Fruit fly (Drosophila melanogaster) whole organism, embryonic: ENCODE data around the gene CG31872.

ENCODE experiments used
- B-H2 ChIP-seq: fragments of 200-800 bp; sonication (Bioruptor generic); optimal IDR thresholded peaks from 2 replicates; lab custom pipeline; 2018; ENCODE audit warnings: missing biosample characterization, mild to moderate bottlenecking, missing genetic modification characterization
- Bdp1 ChIP-seq: fragments of 200-800 bp; sonication (Bioruptor generic); optimal IDR thresholded peaks from 3 replicates; lab custom pipeline; 2016; ENCODE audit warnings: missing biosample characterization, missing genetic modification characterization
- CG10267 ChIP-seq: fragments of 200-800 bp; sonication (Bioruptor generic); optimal IDR thresholded peaks from 2 replicates; lab custom pipeline; 2018; ENCODE audit warnings: missing biosample characterization, mild to moderate bottlenecking, missing genetic modification characterization, moderate library complexity
- CG10431 ChIP-seq: fragments of 200-800 bp; sonication (Bioruptor generic); optimal IDR thresholded peaks from 3 replicates; lab custom pipeline; 2018; ENCODE audit warnings: missing biosample characterization, mild to moderate bottlenecking, missing genetic modification characterization
- CG10959 ChIP-seq: fragments of 200-800 bp; sonication (Bioruptor generic); IDR thresholded peaks from 2 replicates; pipeline ENCODE4 v1.3.6; 2022; ENCODE audit warnings: missing biosample characterization, missing genetic modification characterization
- CG10979 ChIP-seq: fragments of 200-800 bp; sonication (Bioruptor generic); optimal IDR thresholded peaks from 2 replicates; lab custom pipeline; 2018; ENCODE audit warnings: missing biosample characterization, mild to moderate bottlenecking, missing genetic modification characterization, moderate library complexity
- CG11247 ChIP-seq: fragments of 200-800 bp; sonication (Bioruptor generic); IDR thresholded peaks from 2 replicates; pipeline ENCODE4 v1.3.6; 2022; ENCODE audit warnings: missing biosample characterization, missing genetic modification characterization
- CG11504 ChIP-seq: fragments of 200-800 bp; sonication (Bioruptor generic); optimal IDR thresholded peaks from 3 replicates; lab custom pipeline; 2019; ENCODE audit warnings: missing biosample characterization, mild to moderate bottlenecking, missing genetic modification characterization, moderate library complexity
- CG14014 ChIP-seq: fragments of 200-800 bp; sonication (Bioruptor generic); IDR thresholded peaks from 2 replicates; pipeline ENCODE4 v1.3.6; 2022; ENCODE audit warnings: missing biosample characterization, missing genetic modification characterization
- CG2129 ChIP-seq: fragments of 200-800 bp; sonication (Bioruptor generic); IDR thresholded peaks from 2 replicates; pipeline ENCODE4 v1.3.6; 2022; ENCODE audit warnings: missing biosample characterization, missing genetic modification characterization; ENCODE audit not compliant: partially characterized antibody
- CG2678 ChIP-seq: fragments of 200-800 bp; sonication (Bioruptor generic); optimal IDR thresholded peaks from 3 replicates; lab custom pipeline; 2019; ENCODE audit warnings: missing biosample characterization, mild to moderate bottlenecking, missing genetic modification characterization, moderate library complexity
- CG32532 ChIP-seq: fragments of 200-800 bp; sonication (Bioruptor generic); IDR thresholded peaks from 2 replicates; pipeline ENCODE4 v1.3.6; 2022; ENCODE audit warnings: missing biosample characterization, missing genetic modification characterization
- CG3847 ChIP-seq: fragments of 200-800 bp; sonication (Bioruptor generic); IDR thresholded peaks from 2 replicates; pipeline ENCODE4 v1.3.6; 2022; ENCODE audit warnings: missing biosample characterization, missing genetic modification characterization
- CG4707 ChIP-seq: fragments of 200-800 bp; sonication (Bioruptor generic); optimal IDR thresholded peaks from 2 replicates; lab custom pipeline; 2018; ENCODE audit warnings: missing biosample characterization, mild to moderate bottlenecking, missing genetic modification characterization, moderate library complexity
- CG6175 ChIP-seq: fragments of 200-800 bp; sonication (Bioruptor generic); IDR thresholded peaks from 3 replicates; pipeline ENCODE4 v1.3.6; 2022; ENCODE audit warnings: missing biosample characterization, missing genetic modification characterization
- CG6254 ChIP-seq: fragments of 200-800 bp; sonication (Bioruptor generic); optimal IDR thresholded peaks from 3 replicates; lab custom pipeline; 2017; ENCODE audit warnings: mild to moderate bottlenecking, missing biosample characterization, missing genetic modification reagents, missing genetic modification characterization
- CG7372 ChIP-seq: fragments of 200-800 bp; sonication (Bioruptor generic); IDR thresholded peaks from 2 replicates; pipeline ENCODE4 v1.3.6; 2022; ENCODE audit warnings: missing biosample characterization, missing genetic modification characterization
- CG7556 ChIP-seq: fragments of 200-800 bp; sonication (Bioruptor generic); optimal IDR thresholded peaks from 2 replicates; lab custom pipeline; 2017; ENCODE audit warnings: missing biosample characterization, mild to moderate bottlenecking, missing genetic modification characterization
- CG7745 ChIP-seq: fragments of 200-800 bp; sonication (Bioruptor generic); optimal IDR thresholded peaks from 2 replicates; lab custom pipeline; 2018; ENCODE audit warnings: missing biosample characterization, mild to moderate bottlenecking, missing genetic modification characterization, moderate library complexity
- CG7786 ChIP-seq: fragments of 200-800 bp; sonication (Bioruptor generic); optimal IDR thresholded peaks from 2 replicates; lab custom pipeline; 2016; ENCODE audit warnings: missing biosample characterization, missing genetic modification characterization
- CG7839 ChIP-seq: fragments of 200-800 bp; sonication (Bioruptor generic); optimal IDR thresholded peaks from 3 replicates; lab custom pipeline; 2018; ENCODE audit warnings: missing biosample characterization, mild to moderate bottlenecking, missing genetic modification characterization, moderate library complexity
- CG8924 ChIP-seq: fragments of 200-800 bp; optimal IDR thresholded peaks from 3 replicates; lab custom pipeline; 2019; ENCODE audit warnings: missing biosample characterization, mild to moderate bottlenecking, missing genetic modification characterization, moderate library complexity
- Camta ChIP-seq: fragments of 200-800 bp; sonication (Bioruptor generic); optimal IDR thresholded peaks from 2 replicates; lab custom pipeline; 2016; ENCODE audit warnings: missing biosample characterization, missing genetic modification characterization
- Chrac-16 ChIP-seq: fragments of 200-800 bp; sonication (Bioruptor generic); optimal IDR thresholded peaks from 3 replicates; lab custom pipeline; 2016; ENCODE audit warnings: missing biosample characterization, missing genetic modification characterization
- Dek ChIP-seq: fragments of 200-800 bp; sonication (Bioruptor generic); optimal IDR thresholded peaks from 3 replicates; lab custom pipeline; 2019; ENCODE audit warnings: missing biosample characterization, mild to moderate bottlenecking, missing genetic modification characterization, moderate library complexity
- Dref ChIP-seq: fragments of 200-800 bp; sonication (Bioruptor generic); IDR thresholded peaks from 2 replicates; pipeline ENCODE4 v1.3.6; 2022; ENCODE audit warnings: missing biosample characterization, missing genetic modification characterization
- Drgx ChIP-seq: fragments of 200-800 bp; sonication (Bioruptor generic); IDR thresholded peaks from 2 replicates; pipeline ENCODE4 v1.3.6; 2022; ENCODE audit warnings: missing biosample characterization, missing genetic modification characterization
- Elba2 ChIP-seq: fragments of 200-800 bp; sonication (Bioruptor generic); optimal IDR thresholded peaks from 3 replicates; lab custom pipeline; 2016; ENCODE audit warnings: missing biosample characterization, missing genetic modification characterization
- HLH3B ChIP-seq: fragments of 200-800 bp; sonication (Bioruptor generic); IDR thresholded peaks from 2 replicates; pipeline ENCODE4 v1.3.6; 2022; ENCODE audit warnings: missing biosample characterization, missing genetic modification characterization
- Hand ChIP-seq: fragments of 200-800 bp; sonication (Bioruptor generic); optimal IDR thresholded peaks from 2 replicates; lab custom pipeline; 2017; ENCODE audit warnings: mild to moderate bottlenecking, missing biosample characterization, missing genetic modification reagents, missing genetic modification characterization
- HmgD ChIP-seq: fragments of 200-800 bp; sonication (Bioruptor generic); optimal IDR thresholded peaks from 3 replicates; lab custom pipeline; 2016; ENCODE audit warnings: missing biosample characterization, missing genetic modification characterization
- Hr3 ChIP-seq: fragments of 200-800 bp; sonication (Bioruptor generic); optimal IDR thresholded peaks from 3 replicates; lab custom pipeline; 2016; ENCODE audit warnings: missing biosample characterization, missing genetic modification characterization
- Mrtf ChIP-seq: fragments of 200-800 bp; sonication (Bioruptor generic); IDR thresholded peaks from 3 replicates; pipeline ENCODE4 v1.3.6; 2022; ENCODE audit warnings: missing biosample characterization, missing genetic modification characterization
- Poxn ChIP-seq: fragments of 200-800 bp; sonication (Bioruptor generic); IDR thresholded peaks from 2 replicates; pipeline ENCODE4 v1.3.6; 2022; ENCODE audit warnings: missing biosample characterization, missing genetic modification characterization
- Sox102F ChIP-seq: fragments of 200-800 bp; sonication (Bioruptor generic); optimal IDR thresholded peaks from 2 replicates; lab custom pipeline; 2018; ENCODE audit warnings: missing biosample characterization, mild to moderate bottlenecking, missing genetic modification characterization, moderate library complexity
- Sry-β ChIP-seq: fragments of 200-800 bp; sonication (Bioruptor generic); optimal IDR thresholded peaks from 2 replicates; lab custom pipeline; 2018; ENCODE audit warnings: missing biosample characterization, mild to moderate bottlenecking, missing genetic modification characterization, moderate library complexity
- Stat92E ChIP-seq, 3 experiments: fragments of >200 bp in 2 of 3; fragments of 200-800 bp in 1 of 3; sonication (Bioruptor generic) in 1 of 3; optimal IDR thresholded peaks; 2 replicates each; lab custom pipeline; 2017 to 2019; ENCODE audit warnings: missing biosample characterization in 3 of 3, missing genetic modification characterization in 3 of 3, mild to moderate bottlenecking in 1 of 3, moderate library complexity in 1 of 3
- Trl ChIP-seq, 3 experiments: fragments of >200 bp in 2 of 3; fragments of 200-800 bp in 1 of 3; sonication (Bioruptor generic) in 1 of 3; optimal IDR thresholded peaks; 2 replicates in 1 of 3; 3 replicates in 2 of 3; lab custom pipeline; 2016 to 2017; ENCODE audit warnings: missing biosample characterization in 1 of 3, missing genetic modification characterization in 1 of 3
- Xbp1 ChIP-seq: fragments of 200-800 bp; sonication (Bioruptor generic); optimal IDR thresholded peaks from 3 replicates; lab custom pipeline; 2016; ENCODE audit warnings: missing biosample characterization, mild to moderate bottlenecking, missing genetic modification characterization
- ap ChIP-seq: fragments of 200-800 bp; sonication (Bioruptor generic); IDR thresholded peaks from 2 replicates; pipeline ENCODE4 v1.3.6; 2022; ENCODE audit warnings: missing biosample characterization, missing genetic modification characterization
- ci ChIP-seq: fragments of 200-800 bp; sonication (Bioruptor generic); IDR thresholded peaks from 3 replicates; pipeline ENCODE4 v1.3.6; 2022; ENCODE audit warnings: missing biosample characterization, missing genetic modification characterization
- crp ChIP-seq, 2 experiments: fragments of 200-800 bp; sonication (Bioruptor generic); optimal IDR thresholded peaks; 2 replicates in 1 of 2; 3 replicates in 1 of 2; lab custom pipeline; 2017; ENCODE audit warnings: missing biosample characterization in 2 of 2, missing genetic modification characterization in 2 of 2, mild to moderate bottlenecking in 1 of 2, moderate library complexity in 1 of 2
- cwo ChIP-seq: fragments of 200-800 bp; sonication (Bioruptor generic); optimal IDR thresholded peaks from 3 replicates; lab custom pipeline; 2017; ENCODE audit warnings: missing biosample characterization, missing genetic modification characterization, mild to moderate bottlenecking, moderate library complexity, missing genetic modification reagents
- eve ChIP-seq, 2 experiments: fragments of >200 bp; optimal IDR thresholded peaks; 2 replicates each; lab custom pipeline; 2017; ENCODE audit warnings: missing biosample characterization in 2 of 2, missing genetic modification characterization in 2 of 2
- mirr ChIP-seq: fragments of 200-800 bp; sonication (Bioruptor generic); optimal IDR thresholded peaks from 3 replicates; lab custom pipeline; 2018; ENCODE audit warnings: missing biosample characterization, mild to moderate bottlenecking, missing genetic modification characterization
- nau ChIP-seq: fragments of 200-800 bp; sonication (Bioruptor generic); optimal IDR thresholded peaks from 3 replicates; lab custom pipeline; 2017; ENCODE audit warnings: missing biosample characterization, mild to moderate bottlenecking, missing genetic modification characterization, missing genetic modification reagents
- odd ChIP-seq: fragments of 200-800 bp; sonication (Bioruptor generic); optimal IDR thresholded peaks from 2 replicates; lab custom pipeline; 2017; ENCODE audit warnings: missing biosample characterization, mild to moderate bottlenecking, missing genetic modification characterization
- repo ChIP-seq: fragments of 200-800 bp; sonication (Bioruptor generic); optimal IDR thresholded peaks from 2 replicates; lab custom pipeline; 2016; ENCODE audit warnings: missing biosample characterization, missing genetic modification characterization
- seq ChIP-seq: fragments of 200-800 bp; sonication (Bioruptor generic); IDR thresholded peaks from 2 replicates; pipeline ENCODE4 v1.3.6; 2022; ENCODE audit warnings: missing biosample characterization, missing genetic modification characterization
- sna ChIP-seq: fragments of 200-800 bp; sonication (Bioruptor generic); IDR thresholded peaks from 2 replicates; pipeline ENCODE4 v1.3.6; 2022; ENCODE audit warnings: missing biosample characterization, missing genetic modification characterization; ENCODE audit not compliant: partially characterized antibody

Gene CG31872

dm6 chr2L:10665603-10666002 lies 25.9 kb downstream of the CG31872 start (continued):
- TF ChIP-seq repo (GFP tag; lab: Kevin White, UChicago) (peak; percentile 77), CG2678 (tag; lab: Kevin White, UChicago) (peak; percentile 82), CG14014 (GFP tag; lab: Robert Waterston, UW) (peak; percentile 91), seq (GFP tag; lab: Robert Waterston, UW) (peak; percentile 87), CG32532 (peak; percentile 83), Drgx (GFP tag; lab: Robert Waterston, UW) (peak; percentile 90), CG7556 (GFP tag; lab: Kevin White, UChicago) (peak; percentile 55), Chrac-16 (peak; percentile 83), CG6175 (GFP tag; lab: Robert Waterston, UW) (peak; percentile 73; the same call in 2 of the 3 replicates), Dek (tag; lab: Kevin White, UChicago) (peak; percentile 73), sna (GFP tag; lab: Robert Waterston, UW) (no peak), CG3847 (peak; percentile 75), CG7372 (GFP tag; lab: Robert Waterston, UW) (peak; percentile 73; the same call in 1 of the 2 replicates), Hr3 (GFP tag; lab: Kevin White, UChicago) (peak; percentile 71), Trl (optimal IDR thresholded peaks at IDR 0.05; lab: Kevin White, UChicago) (no peak), Trl (GFP tag; optimal IDR thresholded peaks at IDR 0.05; lab: Kevin White, UChicago) (peak; percentile 79), Mrtf (GFP tag; lab: Robert Waterston, UW) (peak; percentile 89), Poxn (0 out of 2 replicates have a peak, but pooled peaks have one; percentile 22), CG11247 (GFP tag; lab: Robert Waterston, UW) (peak; percentile 66), CG2129 (GFP tag; lab: Robert Waterston, UW) (no peak), B-H2 (GFP tag; lab: Kevin White, UChicago) (no peak), CG10959 (GFP tag; lab: Robert Waterston, UW) (peak; percentile 63), HLH3B (GFP tag; lab: Robert Waterston, UW) (peak; percentile 89), CG7745 (tag; lab: Kevin White, UChicago) (no peak), Sox102F (peak; percentile 89), CG7786 (peak; percentile 62), CG10267 (tag; lab: Kevin White, UChicago) (peak; percentile 55), eve (GFP tag; optimal IDR thresholded peaks at IDR 0.05; lab: Kevin White, UChicago) (peak in 1 of 2 experiments; percentile 86), Bdp1 (GFP tag; lab: Kevin White, UChicago) (peak; percentile 7), Dref (no peak), Elba2 (GFP tag; lab: Kevin White, UChicago) (no peak), CG4707 (GFP tag; lab: Kevin White, UChicago) (no peak), mirr (GFP tag; lab: Kevin White, UChicago) (peak; percentile 15), CG10979 (tag; lab: Kevin White, UChicago) (no peak), CG7839 (tag; lab: Kevin White, UChicago) (peak; percentile 80), Stat92E (GFP tag; optimal IDR thresholded peaks at IDR 0.05; lab: Kevin White, UChicago) (no peak), nau (GFP tag; lab: Kevin White, UChicago) (peak; percentile 43), CG10431 (GFP tag; lab: Kevin White, UChicago) (no peak), odd (GFP tag; lab: Kevin White, UChicago) (peak; percentile 59), CG11504 (tag; lab: Kevin White, UChicago) (peak; percentile 87), ci (GFP tag; lab: Robert Waterston, UW) (peak; percentile 92), Camta (GFP tag; lab: Kevin White, UChicago) (peak; percentile 75), CG8924 (tag; lab: Kevin White, UChicago) (peak; percentile 78), Hand (GFP tag; lab: Kevin White, UChicago) (no peak), crp (GFP tag; optimal IDR thresholded peaks at IDR 0.05; lab: Kevin White, UChicago) (peak in 1 of 2 experiments; percentile 17), ap (GFP tag; lab: Robert Waterston, UW) (peak; percentile 76), Xbp1 (GFP tag; lab: Kevin White, UChicago) (peak; percentile 86), HmgD (no peak), cwo (GFP tag; lab: Kevin White, UChicago) (peak; percentile 69), Sry-β (no peak), CG6254 (GFP tag; lab: Kevin White, UChicago) (no peak)
